Fruit fly (Drosophila melanogaster): Measurements from ENCODE around the gene CG31898.

DNA sequence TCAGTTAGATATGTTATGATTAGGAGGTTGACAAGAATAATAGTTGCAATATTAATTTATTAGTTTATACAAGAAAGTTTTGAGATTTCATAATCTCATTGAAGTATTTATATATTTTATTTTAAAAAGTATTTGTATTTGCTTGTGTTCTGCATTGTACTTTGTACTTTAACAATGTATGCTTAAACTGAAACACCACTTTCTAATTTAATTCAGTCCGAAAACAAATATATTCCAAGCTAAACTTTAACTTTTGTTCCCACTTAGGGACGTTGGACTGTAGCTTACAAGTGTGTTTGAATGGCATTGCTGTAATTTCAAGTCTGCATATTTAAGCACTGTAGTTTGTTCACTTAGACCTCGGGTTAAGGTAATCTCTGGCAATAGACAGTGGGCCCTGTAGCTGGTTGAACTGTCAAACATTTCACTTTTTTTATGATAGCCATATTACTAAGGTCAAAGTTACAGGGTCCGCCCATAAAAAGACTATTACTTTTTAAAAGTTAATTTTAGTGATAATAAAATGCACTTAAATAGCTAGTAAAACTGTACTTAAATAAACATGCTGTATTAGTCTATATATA lies 28.8 kb upstream of the CG31898 start:
- TF ChIP-seq h (optimal IDR thresholded peaks at IDR 0.05): no peak
- TF ChIP-seq psq (optimal IDR thresholded peaks at IDR 0.05): no peak
- TF ChIP-seq insv (optimal IDR thresholded peaks at IDR 0.05): no peak
